Worm (Caenorhabditis elegans) whole organism, L4/young adult: ENCODE results near the gene epg-6.

Source experiments
- W03F9.2 ChIP-seq: fragments of 150-350 bp; optimal IDR thresholded peaks from 2 replicates; lab custom pipeline; 2014; ENCODE audit warnings: missing biosample characterization, missing genetic modification characterization
- dao-5 ChIP-seq: sonication (generic microtip); optimal IDR thresholded peaks from 2 replicates; lab custom pipeline; 2016; ENCODE audit warnings: missing genotype, missing genetic modification characterization, moderate library complexity, missing compliant biosample characterization
- him-1 ChIP-seq: sonication (generic microtip); optimal IDR thresholded peaks from 2 replicates; lab custom pipeline; 2016; ENCODE audit warnings: missing genotype, missing genetic modification reagents, missing genetic modification characterization, missing compliant biosample characterization

The epg-6 gene

DNA sequence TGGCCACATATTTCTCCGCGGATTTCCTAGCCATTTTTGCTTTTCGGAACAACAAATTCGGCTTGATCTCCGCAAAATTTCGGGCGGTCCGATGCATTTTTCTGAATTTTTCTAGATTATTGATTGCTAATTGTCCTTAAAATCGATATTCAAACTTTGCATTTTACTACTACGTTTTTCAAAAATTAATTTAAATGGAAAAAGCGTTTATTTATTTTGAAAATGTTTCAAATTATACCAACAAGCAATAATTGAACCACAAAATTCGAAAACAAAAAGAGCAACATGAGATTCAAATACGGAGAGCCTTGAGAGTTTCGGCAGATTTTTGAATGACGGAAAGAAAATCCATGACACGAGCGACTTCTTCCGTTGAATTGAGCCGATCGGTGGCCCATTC, 4.9 kb downstream of the epg-6 start, which contains the start of gene Y45F3A.9:
Gene Y45F3A.9 (minus strand): TSS at position 101 of the 400 bp plus-strand sequence.
- TF ChIP-seq W03F9.2 (tag; lab: Kevin White, UChicago): no peak
- TF ChIP-seq him-1 (tag; lab: Kevin White, UChicago): no peak
- no peak for TF ChIP-seq dao-5 (tag; lab: Kevin White, UChicago)

DNA sequence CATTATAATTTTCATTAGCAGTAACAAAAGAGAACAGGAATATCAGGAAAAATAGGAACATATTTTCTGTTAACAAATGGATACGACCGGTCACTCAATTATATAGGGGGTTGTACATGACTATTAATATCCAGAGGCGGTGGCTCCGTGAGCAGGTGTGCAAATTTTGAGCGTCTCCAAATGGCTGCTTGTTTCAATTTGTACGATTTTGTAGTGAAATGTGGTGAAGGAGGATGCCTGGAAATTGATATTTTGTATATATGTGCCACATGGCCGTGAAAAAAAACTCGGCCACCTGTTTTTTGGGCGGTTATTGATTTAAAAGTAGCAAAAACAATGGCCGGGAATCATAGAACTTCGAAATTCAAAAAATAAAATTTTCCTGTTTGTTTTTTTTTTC, 7.3 kb downstream of the epg-6 start, which contains the start of gene Y45F3A.8:
Gene Y45F3A.8 (minus strand): TSS at position 101 of the 400 bp plus-strand sequence.
- no peak for TF ChIP-seq him-1 (tag; lab: Kevin White, UChicago)
- no peak for TF ChIP-seq dao-5 (tag; lab: Kevin White, UChicago)
- TF ChIP-seq W03F9.2 (tag; lab: Kevin White, UChicago): no peak

DNA sequence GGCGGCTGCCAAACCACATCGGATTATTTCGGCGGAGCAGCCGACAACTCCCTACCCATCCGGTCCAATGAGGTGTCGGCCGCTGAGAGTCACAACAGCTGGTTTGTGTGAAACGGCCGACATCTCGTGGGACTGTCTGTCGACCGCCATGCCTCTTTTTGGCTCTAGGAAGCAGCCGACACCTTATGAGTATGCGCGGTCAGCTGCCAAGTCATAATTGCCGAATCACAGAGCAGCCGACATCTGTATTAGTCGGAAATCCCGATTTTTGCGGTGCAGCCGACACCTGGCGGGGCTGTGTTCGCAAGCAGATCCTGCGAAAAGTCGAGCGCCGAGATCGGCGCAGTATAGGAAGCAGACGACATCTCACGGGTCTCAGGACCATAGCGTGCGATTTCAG, 7.9 kb downstream of the epg-6 start:
- TF ChIP-seq him-1 (tag; lab: Kevin White, UChicago) (no peak), dao-5 (tag; lab: Kevin White, UChicago) (no peak), W03F9.2 (tag; lab: Kevin White, UChicago) (no peak)

DNA sequence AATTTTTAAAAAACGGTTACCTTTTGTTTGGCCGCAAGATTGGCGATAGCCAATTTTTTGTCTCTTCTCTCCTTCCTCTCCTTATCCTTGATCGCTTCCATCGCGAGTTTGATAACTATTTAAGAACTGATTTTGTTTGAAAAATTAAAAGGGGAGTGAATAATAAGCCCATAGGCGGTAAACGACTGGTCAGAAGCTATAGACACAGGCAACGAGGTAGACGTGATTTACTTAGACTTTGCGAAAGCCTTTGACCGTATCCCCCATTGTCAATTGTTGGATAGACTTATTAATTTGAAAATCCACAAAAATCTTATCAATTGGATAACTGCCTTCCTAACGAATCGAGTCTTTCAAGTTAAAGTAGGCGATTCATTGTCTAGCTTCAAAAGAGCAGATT, 13.7 kb downstream of the epg-6 start, which contains the start of gene Y45F3A.5:
Gene Y45F3A.5 (minus strand): TSS at position 101 of the 400 bp plus-strand sequence.
- no peak for TF ChIP-seq him-1 (tag; lab: Kevin White, UChicago)
- TF ChIP-seq dao-5 (tag; lab: Kevin White, UChicago): no peak
- TF ChIP-seq W03F9.2 (tag; lab: Kevin White, UChicago): no peak

DNA sequence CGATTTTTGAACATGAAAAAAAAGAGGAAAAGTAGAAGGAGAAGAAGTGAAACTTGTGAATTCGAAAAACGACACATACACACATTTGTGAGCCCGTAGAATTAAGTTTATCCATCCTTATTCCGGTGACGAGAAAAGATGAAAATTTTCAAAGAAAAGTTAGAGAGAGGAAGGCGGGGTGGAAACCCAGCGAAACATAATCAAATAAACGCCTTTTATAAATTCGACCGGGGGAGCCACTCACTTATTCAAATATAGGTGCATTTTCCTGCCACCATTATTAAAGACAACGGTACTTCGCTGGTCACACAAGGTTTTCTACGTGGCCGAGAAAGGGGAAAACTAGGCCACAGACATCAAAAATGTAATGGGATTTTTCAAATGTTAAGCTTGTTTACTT, 16.5 kb downstream of the epg-6 start:
- no peak for TF ChIP-seq W03F9.2 (tag; lab: Kevin White, UChicago)
- TF ChIP-seq dao-5 (tag; lab: Kevin White, UChicago): no peak
- TF ChIP-seq him-1 (tag; lab: Kevin White, UChicago): no peak

DNA sequence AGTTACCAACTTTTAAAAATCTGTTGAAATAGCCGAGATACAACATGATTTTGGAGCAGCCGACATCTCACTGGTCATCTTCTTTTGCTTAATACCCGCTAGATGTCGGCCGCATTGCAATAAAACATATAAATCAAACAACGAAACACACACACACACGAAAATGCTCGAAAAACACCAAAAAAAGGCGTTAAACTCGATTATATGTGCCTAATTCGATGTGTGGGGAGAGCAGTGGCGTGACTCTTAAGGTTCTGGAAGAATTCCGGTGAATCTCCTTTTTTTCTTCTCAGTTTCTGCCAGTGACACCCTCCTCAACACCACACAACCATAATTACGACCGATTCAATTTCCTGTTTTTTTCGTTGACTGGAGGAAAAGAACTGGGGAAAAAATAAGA, 19.8 kb downstream of the epg-6 start:
- TF ChIP-seq him-1 (tag; lab: Kevin White, UChicago) (no peak), W03F9.2 (tag; lab: Kevin White, UChicago) (no peak), dao-5 (tag; lab: Kevin White, UChicago) (no peak)

DNA sequence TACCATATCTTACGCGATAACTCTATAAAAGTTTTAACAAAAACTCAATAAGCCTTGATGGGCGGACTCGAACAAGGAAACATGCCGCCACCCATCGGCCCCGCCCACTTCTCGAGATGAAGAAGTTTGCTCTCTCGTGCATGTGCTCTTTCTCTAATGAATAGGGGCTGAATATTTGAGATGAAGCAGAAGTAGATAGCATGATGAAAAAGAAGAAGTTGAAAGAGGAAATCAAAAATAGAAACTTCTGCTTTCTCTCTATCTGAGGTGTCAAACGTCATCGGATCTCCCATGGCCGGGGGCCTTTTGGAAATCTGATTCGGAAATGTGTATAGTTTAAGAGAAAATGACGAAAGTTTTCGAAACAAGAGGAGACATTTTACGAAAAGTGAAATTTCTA, 21.1 kb downstream of the epg-6 start:
- TF ChIP-seq him-1 (tag; lab: Kevin White, UChicago): no peak
- no peak for TF ChIP-seq W03F9.2 (tag; lab: Kevin White, UChicago)
- no peak for TF ChIP-seq dao-5 (tag; lab: Kevin White, UChicago)

DNA sequence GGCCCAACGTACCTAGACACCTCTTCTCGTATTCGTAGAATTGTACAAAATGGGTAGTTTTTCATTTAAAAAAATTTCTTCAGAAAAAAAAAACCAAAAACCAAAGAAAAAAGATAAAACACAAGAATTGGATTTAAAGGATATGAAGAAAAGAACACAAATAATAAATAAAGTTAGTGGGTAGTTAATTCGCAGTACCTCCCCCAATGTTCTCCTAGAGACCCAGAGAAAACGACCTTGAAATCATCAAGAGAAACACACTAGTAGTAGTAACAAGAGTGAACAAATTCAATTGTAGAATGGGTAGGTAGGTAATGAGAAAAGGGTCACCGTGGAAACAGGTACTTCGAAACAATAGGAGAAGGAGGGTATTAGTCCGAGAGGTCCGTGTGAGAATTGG, 22.2 kb downstream of the epg-6 start:
- TF ChIP-seq him-1 (tag; lab: Kevin White, UChicago): no peak
- TF ChIP-seq dao-5 (tag; lab: Kevin White, UChicago): no peak
- TF ChIP-seq W03F9.2 (tag; lab: Kevin White, UChicago): no peak

DNA sequence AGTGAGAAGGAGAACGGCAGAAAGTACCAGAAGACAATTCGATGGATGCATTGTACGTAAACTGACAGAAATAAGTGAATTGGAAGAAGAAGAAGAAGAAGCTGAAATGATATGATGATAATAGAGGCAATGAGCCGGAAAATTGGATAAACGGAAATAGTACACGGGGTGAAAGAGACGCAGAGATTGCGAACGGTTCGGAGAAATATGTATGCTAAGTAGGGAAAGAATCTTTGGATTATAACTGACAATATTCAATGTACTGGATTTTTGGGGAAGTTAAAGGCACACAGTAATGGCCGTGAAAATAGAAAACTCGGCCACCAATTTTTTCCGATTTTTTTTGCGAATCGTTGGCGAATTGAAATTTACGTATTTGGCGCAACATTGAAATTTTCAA, 24.7 kb downstream of the epg-6 start, which contains the start of gene Y45F3A.4:
Gene Y45F3A.4 (minus strand): TSS at position 101 of the 400 bp plus-strand sequence.
- TF ChIP-seq W03F9.2 (tag; lab: Kevin White, UChicago) (no peak), dao-5 (tag; lab: Kevin White, UChicago) (no peak), him-1 (tag; lab: Kevin White, UChicago) (no peak)

DNA sequence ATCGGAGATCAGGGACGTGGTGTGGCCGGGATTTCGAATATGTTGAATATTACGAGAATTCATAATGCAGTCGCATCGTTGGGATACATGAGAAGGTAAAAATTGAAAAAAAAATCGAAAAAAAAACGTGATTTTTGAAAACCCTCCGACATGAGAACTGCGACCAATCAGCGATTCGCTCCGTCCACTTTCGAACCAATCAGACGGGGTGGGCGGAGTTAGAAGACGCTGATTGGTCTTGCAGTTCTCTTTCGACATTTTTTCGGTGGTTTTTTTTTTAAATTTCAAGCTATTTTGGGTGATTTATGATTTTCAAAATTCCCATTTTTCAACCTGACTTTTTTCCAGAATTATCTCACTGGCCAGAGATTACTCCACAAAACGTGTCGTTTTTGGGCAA, 30.7 kb downstream of the epg-6 start:
- TF ChIP-seq W03F9.2 (tag; lab: Kevin White, UChicago) (no peak), him-1 (tag; lab: Kevin White, UChicago) (no peak), dao-5 (tag; lab: Kevin White, UChicago) (no peak)

DNA sequence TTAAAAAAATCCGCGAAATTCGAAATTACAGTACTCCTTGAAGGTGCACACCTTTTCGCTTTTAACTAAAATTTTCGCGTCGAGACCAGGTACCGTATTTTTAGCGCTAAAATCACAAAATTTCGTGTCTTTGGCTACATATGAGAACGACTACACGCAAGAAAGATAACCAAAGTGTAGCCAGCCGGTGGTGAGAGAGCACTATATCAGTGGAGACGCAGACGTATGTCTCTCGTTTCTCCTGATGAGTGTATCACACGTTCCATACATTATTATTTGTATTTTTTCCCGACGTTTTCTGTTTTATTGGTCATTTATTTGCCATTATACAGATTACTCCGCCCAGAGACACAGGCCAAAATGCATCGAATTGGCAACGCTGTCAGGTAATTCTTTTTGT, 34.1 kb downstream of the epg-6 start, which contains the start of gene acdh-11:
Gene acdh-11 (plus strand): TSS at position 333 of the 400 bp plus-strand sequence.
- no peak for TF ChIP-seq W03F9.2 (tag; lab: Kevin White, UChicago)
- TF ChIP-seq him-1 (tag; lab: Kevin White, UChicago): no peak
- TF ChIP-seq dao-5 (tag; lab: Kevin White, UChicago): no peak

DNA sequence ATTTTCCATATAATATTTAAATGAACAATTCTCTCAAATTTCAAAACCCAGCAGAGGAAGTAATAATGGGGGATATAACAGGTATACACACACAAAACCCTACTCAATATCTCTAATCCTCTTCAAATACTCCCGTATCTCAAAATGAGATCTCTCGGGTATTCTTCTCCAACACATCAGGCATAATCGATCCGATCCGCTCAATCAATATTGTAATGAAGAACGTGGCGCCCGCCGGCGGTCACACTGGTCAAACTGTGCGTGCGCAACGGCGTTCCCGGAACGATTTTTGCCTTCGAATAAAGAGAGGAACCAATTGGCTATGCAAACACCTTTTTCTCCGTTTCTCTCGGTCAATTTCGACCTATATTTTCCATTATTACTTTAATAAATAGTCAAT, 37.4 kb downstream of the epg-6 start:
- no peak for TF ChIP-seq him-1 (tag; lab: Kevin White, UChicago)
- TF ChIP-seq dao-5 (tag; lab: Kevin White, UChicago): no peak
- TF ChIP-seq W03F9.2 (tag; lab: Kevin White, UChicago): no peak

DNA sequence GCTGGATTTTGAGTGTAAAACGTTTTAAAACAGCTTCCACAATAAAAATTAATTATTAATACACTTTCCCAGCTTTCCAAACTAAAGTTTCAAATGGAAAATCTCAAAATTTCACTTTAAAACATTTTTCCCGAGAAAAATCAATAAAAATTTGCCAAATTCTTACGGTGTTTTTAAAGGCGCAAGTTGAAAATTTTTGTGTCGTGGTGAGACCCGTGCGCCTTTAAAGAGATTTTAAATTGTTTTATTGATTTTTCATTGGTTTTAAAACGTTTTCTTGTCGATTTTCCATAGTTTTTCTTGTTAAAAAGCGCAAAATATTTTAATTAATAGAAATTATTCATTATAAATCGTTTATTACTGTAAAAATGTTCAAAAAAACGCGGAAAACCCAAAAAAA, 38.1 kb downstream of the epg-6 start, which contains the start of gene Y45F3A.1:
Gene Y45F3A.1 (minus strand): TSS at position 12 of the 400 bp plus-strand sequence.
- TF ChIP-seq dao-5 (tag; lab: Kevin White, UChicago) (no peak), W03F9.2 (tag; lab: Kevin White, UChicago) (peak; percentile 25), him-1 (tag; lab: Kevin White, UChicago) (no peak)

DNA sequence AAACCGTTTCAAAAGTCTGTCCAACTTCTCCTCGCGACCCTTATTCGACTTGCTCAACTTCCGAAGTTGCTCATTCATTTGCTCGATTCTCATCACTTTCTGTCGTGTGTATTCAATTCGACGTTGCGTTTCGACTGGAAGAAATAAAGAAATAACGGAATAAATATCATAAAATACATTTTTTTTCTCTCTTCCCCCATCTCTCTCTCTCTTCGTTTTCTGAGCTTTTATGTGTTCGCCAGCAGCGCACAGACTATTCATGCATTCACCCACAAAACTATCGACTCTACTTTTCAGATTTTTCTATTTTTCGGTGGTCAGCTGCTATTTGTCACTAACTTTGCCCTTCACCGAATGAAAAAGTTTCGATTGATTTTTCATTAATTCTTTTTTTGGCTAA, 39.7 kb downstream of the epg-6 start, which contains the start of gene rab-30:
Gene rab-30 (plus strand): TSS at position 301 of the 400 bp plus-strand sequence.
- TF ChIP-seq dao-5 (tag; lab: Kevin White, UChicago): no peak
- TF ChIP-seq him-1 (tag; lab: Kevin White, UChicago): no peak
- no peak for TF ChIP-seq W03F9.2 (tag; lab: Kevin White, UChicago)
